Fruit fly (Drosophila melanogaster) whole organism, embryonic: ENCODE results near the gene CG32544.

Source experiments
- CG1233 ChIP-seq: fragments of 200-800 bp; sonication (Bioruptor generic); optimal IDR thresholded peaks from 4 replicates; lab custom pipeline; 2018; ENCODE audit warnings: missing biosample characterization, mild to moderate bottlenecking, missing genetic modification characterization
- CG15696 ChIP-seq: fragments of 200-800 bp; sonication (Bioruptor generic); optimal IDR thresholded peaks from 2 replicates; lab custom pipeline; 2019; ENCODE audit warnings: missing biosample characterization, mild to moderate bottlenecking, missing genetic modification characterization, moderate library complexity
- CG1647 ChIP-seq: fragments of 200-800 bp; sonication (Bioruptor generic); optimal IDR thresholded peaks from 3 replicates; lab custom pipeline; 2016; ENCODE audit warnings: missing biosample characterization, missing genetic modification characterization
- CG17612 ChIP-seq: fragments of 200-800 bp; sonication (Bioruptor generic); IDR thresholded peaks from 2 replicates; pipeline ENCODE4 v1.3.6; 2022; ENCODE audit warnings: missing biosample characterization, missing genetic modification characterization
- CG17829 ChIP-seq: fragments of 200-800 bp; optimal IDR thresholded peaks from 2 replicates; lab custom pipeline; 2019; ENCODE audit warnings: missing biosample characterization, mild to moderate bottlenecking, missing genetic modification characterization, moderate library complexity
- CG18476 ChIP-seq: fragments of 200-800 bp; sonication (Bioruptor generic); optimal IDR thresholded peaks from 2 replicates; lab custom pipeline; 2016; ENCODE audit warnings: missing biosample characterization, mild to moderate bottlenecking, missing genetic modification characterization
- CG18599 ChIP-seq: fragments of 200-800 bp; sonication (Bioruptor generic); optimal IDR thresholded peaks from 3 replicates; lab custom pipeline; 2017; ENCODE audit warnings: missing biosample characterization, missing genetic modification characterization, mild to moderate bottlenecking, moderate library complexity, missing genetic modification reagents
- CG2129 ChIP-seq: fragments of 200-800 bp; sonication (Bioruptor generic); IDR thresholded peaks from 2 replicates; pipeline ENCODE4 v1.3.6; 2022; ENCODE audit warnings: missing biosample characterization, missing genetic modification characterization; ENCODE audit not compliant: partially characterized antibody
- CG34422 ChIP-seq: fragments of 200-800 bp; sonication (Bioruptor generic); IDR thresholded peaks from 3 replicates; pipeline ENCODE4 v1.3.6; 2022; ENCODE audit warnings: missing biosample characterization, missing genetic modification characterization
- CG42726 ChIP-seq: fragments of 200-800 bp; sonication (Bioruptor generic); IDR thresholded peaks from 2 replicates; pipeline ENCODE4 v1.3.6; 2022; ENCODE audit warnings: missing biosample characterization, missing genetic modification characterization; ENCODE audit not compliant: partially characterized antibody
- CG4854 ChIP-seq: fragments of 200-800 bp; sonication (Bioruptor generic); optimal IDR thresholded peaks from 2 replicates; lab custom pipeline; 2016; ENCODE audit warnings: missing biosample characterization, missing genetic modification characterization, inconsistent platforms
- CG6689 ChIP-seq: fragments of 200-800 bp; sonication (Bioruptor generic); IDR thresholded peaks from 2 replicates; pipeline ENCODE4 v1.3.6; 2022; ENCODE audit warnings: missing biosample characterization, missing genetic modification characterization
- CG7556 ChIP-seq: fragments of 200-800 bp; sonication (Bioruptor generic); optimal IDR thresholded peaks from 2 replicates; lab custom pipeline; 2017; ENCODE audit warnings: missing biosample characterization, mild to moderate bottlenecking, missing genetic modification characterization
- CG7745 ChIP-seq: fragments of 200-800 bp; sonication (Bioruptor generic); optimal IDR thresholded peaks from 2 replicates; lab custom pipeline; 2018; ENCODE audit warnings: missing biosample characterization, mild to moderate bottlenecking, missing genetic modification characterization, moderate library complexity
- CG8924 ChIP-seq: fragments of 200-800 bp; optimal IDR thresholded peaks from 3 replicates; lab custom pipeline; 2019; ENCODE audit warnings: missing biosample characterization, mild to moderate bottlenecking, missing genetic modification characterization, moderate library complexity
- D19A ChIP-seq: fragments of 200-800 bp; optimal IDR thresholded peaks from 3 replicates; lab custom pipeline; 2019; ENCODE audit warnings: missing biosample characterization, mild to moderate bottlenecking, missing genetic modification characterization, moderate library complexity
- Doc2 ChIP-seq: fragments of 200-800 bp; sonication (Bioruptor generic); IDR thresholded peaks from 2 replicates; pipeline ENCODE4 v1.3.6; 2022; ENCODE audit warnings: missing biosample characterization, missing genetic modification characterization
- Dref ChIP-seq: fragments of 200-800 bp; sonication (Bioruptor generic); IDR thresholded peaks from 2 replicates; pipeline ENCODE4 v1.3.6; 2022; ENCODE audit warnings: missing biosample characterization, missing genetic modification characterization
- HmgZ ChIP-seq: fragments of 200-800 bp; sonication (Bioruptor generic); optimal IDR thresholded peaks from 2 replicates; lab custom pipeline; 2018; ENCODE audit warnings: missing biosample characterization, mild to moderate bottlenecking, missing genetic modification characterization
- Hsf ChIP-seq: fragments of 200-800 bp; sonication (Bioruptor generic); optimal IDR thresholded peaks from 3 replicates; lab custom pipeline; 2016; ENCODE audit warnings: missing biosample characterization, missing genetic modification characterization
- Lhr ChIP-seq: fragments of 200-800 bp; sonication (Bioruptor generic); optimal IDR thresholded peaks from 3 replicates; lab custom pipeline; 2017; ENCODE audit warnings: mild to moderate bottlenecking, missing biosample characterization, missing genetic modification reagents, missing genetic modification characterization
- Lpt ChIP-seq: fragments of >200 bp; optimal IDR thresholded peaks from 2 replicates; lab custom pipeline; 2018; ENCODE audit warnings: missing biosample characterization, missing genetic modification characterization
- Mrtf ChIP-seq: fragments of 200-800 bp; sonication (Bioruptor generic); IDR thresholded peaks from 3 replicates; pipeline ENCODE4 v1.3.6; 2022; ENCODE audit warnings: missing biosample characterization, missing genetic modification characterization
- NK7.1 ChIP-seq: fragments of 200-800 bp; sonication (Bioruptor generic); optimal IDR thresholded peaks from 3 replicates; lab custom pipeline; 2016; ENCODE audit warnings: missing biosample characterization, missing genetic modification characterization
- Sox100B ChIP-seq: fragments of 200-800 bp; sonication (Bioruptor generic); optimal IDR thresholded peaks from 3 replicates; lab custom pipeline; 2018; ENCODE audit warnings: missing biosample characterization, mild to moderate bottlenecking, missing genetic modification characterization
- Sry-δ ChIP-seq: fragments of 200-800 bp; sonication (Bioruptor generic); optimal IDR thresholded peaks from 2 replicates; lab custom pipeline; 2016; ENCODE audit warnings: missing biosample characterization, missing genetic modification characterization
- Xrp1 ChIP-seq: fragments of 200-800 bp; sonication (Bioruptor generic); IDR thresholded peaks from 2 replicates; pipeline ENCODE4 v1.3.6; 2022; ENCODE audit warnings: missing biosample characterization, missing genetic modification characterization
- btn ChIP-seq: fragments of 200-800 bp; sonication (Bioruptor generic); optimal IDR thresholded peaks from 2 replicates; lab custom pipeline; 2016; ENCODE audit warnings: missing biosample characterization, missing genetic modification characterization
- chif ChIP-seq, 2 experiments: fragments of 200-800 bp; sonication (Bioruptor generic); optimal IDR thresholded peaks; 3 replicates each; lab custom pipeline; 2016; ENCODE audit warnings: missing biosample characterization in 2 of 2, missing genetic modification characterization in 2 of 2
- chn ChIP-seq: fragments of 200-800 bp; sonication (Bioruptor generic); optimal IDR thresholded peaks from 2 replicates; lab custom pipeline; 2016; ENCODE audit warnings: missing biosample characterization, missing genetic modification characterization
- dimm ChIP-seq: fragments of 200-800 bp; sonication (Bioruptor generic); IDR thresholded peaks from 2 replicates; pipeline ENCODE4 v1.3.6; 2022; ENCODE audit warnings: missing biosample characterization, missing genetic modification characterization
- dmrt99B ChIP-seq: fragments of 200-800 bp; sonication (Bioruptor generic); optimal IDR thresholded peaks from 2 replicates; lab custom pipeline; 2018; ENCODE audit warnings: missing biosample characterization, mild to moderate bottlenecking, missing genetic modification characterization, moderate library complexity
- exex ChIP-seq: fragments of 200-800 bp; sonication (Bioruptor generic); optimal IDR thresholded peaks from 4 replicates; lab custom pipeline; 2018; ENCODE audit warnings: missing biosample characterization, mild to moderate bottlenecking, missing genetic modification characterization, moderate library complexity
- eyg ChIP-seq: fragments of 200-800 bp; sonication (Bioruptor generic); optimal IDR thresholded peaks from 3 replicates; lab custom pipeline; 2016; ENCODE audit warnings: missing biosample characterization, missing genetic modification characterization
- gt ChIP-seq: fragments of 200-800 bp; sonication (Bioruptor generic); IDR thresholded peaks from 2 replicates; pipeline ENCODE4 v1.3.6; 2022; ENCODE audit warnings: missing biosample characterization, missing genetic modification characterization
- knrl ChIP-seq: fragments of 200-800 bp; sonication (Bioruptor generic); IDR thresholded peaks from 3 replicates; pipeline ENCODE4 v1.3.6; 2022; ENCODE audit warnings: missing biosample characterization, missing genetic modification characterization; ENCODE audit not compliant: partially characterized antibody
- lab ChIP-seq: fragments of 200-800 bp; sonication (Bioruptor generic); optimal IDR thresholded peaks from 3 replicates; lab custom pipeline; 2017; ENCODE audit warnings: missing biosample characterization, missing genetic modification characterization, mild to moderate bottlenecking, moderate library complexity, missing genetic modification reagents
- lola ChIP-seq, 3 experiments: fragments of >200 bp in 2 of 3; fragments of 200-800 bp in 1 of 3; sonication (Bioruptor generic) in 1 of 3; optimal IDR thresholded peaks; 2 replicates each; lab custom pipeline; 2017 to 2019; ENCODE audit warnings: missing biosample characterization in 3 of 3, missing genetic modification characterization in 3 of 3, mild to moderate bottlenecking in 1 of 3, moderate library complexity in 1 of 3
- nom ChIP-seq: fragments of 200-800 bp; sonication (Bioruptor generic); optimal IDR thresholded peaks from 2 replicates; lab custom pipeline; 2017; ENCODE audit warnings: missing biosample characterization, missing genetic modification characterization, mild to moderate bottlenecking, moderate library complexity, missing genetic modification reagents
- pita ChIP-seq: fragments of 200-800 bp; sonication (Bioruptor generic); optimal IDR thresholded peaks from 2 replicates; lab custom pipeline; 2017; ENCODE audit warnings: missing biosample characterization, mild to moderate bottlenecking, missing genetic modification characterization
- scrt ChIP-seq: fragments of 200-800 bp; sonication (Bioruptor generic); optimal IDR thresholded peaks from 2 replicates; lab custom pipeline; 2018; ENCODE audit warnings: missing biosample characterization, mild to moderate bottlenecking, missing genetic modification characterization, moderate library complexity
- so ChIP-seq: fragments of 200-800 bp; sonication (Bioruptor generic); IDR thresholded peaks from 3 replicates; pipeline ENCODE4 v1.3.6; 2022; ENCODE audit warnings: missing biosample characterization, missing genetic modification characterization
- trem ChIP-seq: fragments of 200-800 bp; optimal IDR thresholded peaks from 3 replicates; lab custom pipeline; 2019; ENCODE audit warnings: missing biosample characterization, mild to moderate bottlenecking, missing genetic modification characterization, moderate library complexity
- zfh2 ChIP-seq: fragments of 200-800 bp; sonication (Bioruptor generic); optimal IDR thresholded peaks from 2 replicates; lab custom pipeline; 2016; ENCODE audit warnings: missing biosample characterization, missing genetic modification characterization

Gene CG32544

DNA sequence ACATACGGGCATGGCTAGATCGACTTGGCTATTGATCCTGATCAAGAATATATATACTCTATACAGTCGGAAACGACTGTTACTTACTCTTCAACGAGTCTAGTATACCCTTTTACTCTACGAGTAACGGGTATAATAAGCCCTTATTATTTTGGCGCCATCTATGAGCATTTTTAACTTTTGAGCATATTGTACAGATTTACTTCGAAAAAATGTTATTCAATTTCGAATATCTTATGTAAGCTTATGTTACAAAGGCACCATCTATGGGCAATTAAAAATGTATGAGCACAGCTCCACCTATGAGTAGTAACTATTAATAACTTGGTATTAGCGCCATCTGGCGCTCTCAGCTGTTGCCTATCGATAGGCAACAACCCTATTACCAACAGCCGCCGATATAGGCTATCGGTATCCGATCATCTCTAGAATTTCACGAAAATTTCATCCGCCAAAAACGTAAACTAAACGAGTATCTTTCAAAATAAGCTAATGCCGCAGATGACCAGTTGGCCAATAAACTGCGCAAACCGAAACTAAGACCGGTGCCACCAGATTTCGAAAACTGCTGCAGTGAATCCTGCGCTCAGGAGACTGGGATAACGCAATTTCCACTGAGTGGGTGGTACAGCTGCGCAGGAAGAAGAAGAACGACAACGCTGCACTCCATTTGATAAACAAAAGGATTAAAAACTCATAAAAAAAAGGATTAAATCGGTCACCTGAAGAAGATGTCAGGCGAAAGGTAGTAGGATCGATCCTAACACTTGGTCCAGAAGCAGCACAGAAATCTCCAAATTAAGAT, 16.7 kb upstream of the CG32544 start, which contains the start of gene htk (continued):
- TF ChIP-seq zfh2 (peak; percentile 48), CG1647 (GFP tag; lab: Kevin White, UChicago) (peak; percentile 2), scrt (GFP tag; lab: Kevin White, UChicago) (peak; percentile 58), eyg (GFP tag; lab: Kevin White, UChicago) (peak; percentile 44), pita (GFP tag; lab: Kevin White, UChicago) (peak; percentile 51), chn (GFP tag; lab: Kevin White, UChicago) (peak; percentile 82), dmrt99B (tag; lab: Kevin White, UChicago) (peak; percentile 46), CG4854 (GFP tag; lab: Kevin White, UChicago) (peak; percentile 18), Sry-δ (peak; percentile 99), exex (tag; lab: Kevin White, UChicago) (no peak), chif (GFP tag; optimal IDR thresholded peaks at IDR 0.05; lab: Kevin White, UChicago) (peak; percentile 57 to 79), Lhr (GFP tag; lab: Kevin White, UChicago) (peak; percentile 87), D19A (tag; lab: Kevin White, UChicago) (peak; percentile 46), CG1233 (peak; percentile 24), Doc2 (GFP tag; lab: Robert Waterston, UW) (no peak), CG7745 (tag; lab: Kevin White, UChicago) (no peak), Dref (GFP tag; lab: Robert Waterston, UW) (peak; percentile 98), so (GFP tag; lab: Robert Waterston, UW) (no peak), NK7.1 (GFP tag; lab: Kevin White, UChicago) (peak; percentile 25), CG17612 (GFP tag; lab: Robert Waterston, UW) (peak; percentile 41; the same call in 1 of the 2 replicates), trem (peak; percentile 62), Mrtf (GFP tag; lab: Robert Waterston, UW) (peak; percentile 69; the same call in 1 of the 3 replicates), lola (GFP tag; optimal IDR thresholded peaks at IDR 0.05; lab: Kevin White, UChicago) (peak in 1 of 3 experiments; percentile 16), dimm (GFP tag; lab: Robert Waterston, UW) (0 out of 2 replicates have a peak, but pooled peaks have one; percentile 15), CG7556 (GFP tag; lab: Kevin White, UChicago) (peak; percentile 21), btn (GFP tag; lab: Kevin White, UChicago) (peak; percentile 23), CG18599 (GFP tag; lab: Kevin White, UChicago) (peak; percentile 39), Xrp1 (peak; percentile 64), Hsf (GFP tag; lab: Kevin White, UChicago) (peak; percentile 79), CG42726 (GFP tag; lab: Robert Waterston, UW) (peak; percentile 96), nom (no peak), CG15696 (tag; lab: Kevin White, UChicago) (peak; percentile 78), CG8924 (tag; lab: Kevin White, UChicago) (peak; percentile 11), CG6689 (GFP tag; lab: Robert Waterston, UW) (peak; percentile 23; the same call in 1 of the 2 replicates), knrl (peak; percentile 87), CG34422 (GFP tag; lab: Robert Waterston, UW) (peak; percentile 96), CG18476 (GFP tag; lab: Kevin White, UChicago) (no peak), CG2129 (GFP tag; lab: Robert Waterston, UW) (peak; percentile 61), lab (peak; percentile 49), CG17829 (tag; lab: Kevin White, UChicago) (peak; percentile 79), Lpt (no peak), HmgZ (tag; lab: Kevin White, UChicago) (peak; percentile 73), gt (GFP tag; lab: Robert Waterston, UW) (no peak), Sox100B (GFP tag; lab: Kevin White, UChicago) (no peak)
